Fruit fly (Drosophila melanogaster): ENCODE results near the gene Lcp65Ab2.

DNA sequence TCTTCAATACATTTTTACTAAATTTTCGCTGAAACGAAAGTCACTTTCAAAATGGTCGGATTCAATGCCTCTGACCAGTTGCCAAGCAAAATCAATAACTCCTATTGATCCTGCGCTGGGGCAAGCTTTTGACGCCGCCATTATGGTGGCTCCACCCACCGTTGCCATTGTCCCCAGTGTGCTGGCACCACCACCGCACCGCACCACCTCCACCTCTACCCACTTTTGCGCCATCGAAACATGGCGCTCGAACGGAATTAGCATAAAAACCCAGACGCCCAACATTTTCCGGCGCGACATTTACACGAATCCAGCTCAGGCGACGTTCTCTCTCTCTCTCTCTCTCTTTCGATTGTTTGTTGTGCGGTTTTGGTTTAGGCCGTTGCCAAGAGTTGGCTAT, 29.6 kb upstream of the Lcp65Ab2 start:
- TF ChIP-seq OdsH (GFP tag; optimal IDR thresholded peaks at IDR 0.05) (no peak), br (GFP tag; optimal IDR thresholded peaks at IDR 0.05) (no peak)
